Fruit fly (Drosophila melanogaster): ENCODE measurements around the gene GstD10.

The GstD10 gene

dm6 chr3R:12395880-12396279 lies 30.3 kb upstream of the GstD10 start, which contains the start of the genes CG10096 and CG10097:
TSS of gene CG10096 (minus strand) at chr3R:12395980.
TSS of gene CG10097 (minus strand) at chr3R:12395980.
- no peak for TF ChIP-seq CG8301 (tag; optimal IDR thresholded peaks at IDR 0.05)
- TF ChIP-seq CG8159 (tag; optimal IDR thresholded peaks at IDR 0.05) = no peak
- no peak for TF ChIP-seq EcR (GFP tag; optimal IDR thresholded peaks at IDR 0.05)
- no peak for TF ChIP-seq CG4496 (GFP tag; IDR thresholded peaks at IDR 0.05)
- no peak for TF ChIP-seq CG13204 (GFP tag; optimal IDR thresholded peaks at IDR 0.05)
- TF ChIP-seq fd96Ca (GFP tag; IDR thresholded peaks at IDR 0.05) = no peak
- TF ChIP-seq CG12605 (GFP tag; IDR thresholded peaks at IDR 0.05) = no peak
- no peak for TF ChIP-seq Snoo (tag; optimal IDR thresholded peaks at IDR 0.05)
- TF ChIP-seq CG14655 (GFP tag; optimal IDR thresholded peaks at IDR 0.05) = no peak
- no peak for TF ChIP-seq CG34367 (tag; optimal IDR thresholded peaks at IDR 0.05)
- no peak for TF ChIP-seq Ets98B (GFP tag; IDR thresholded peaks at IDR 0.05)
- TF ChIP-seq CG15710 (tag; optimal IDR thresholded peaks at IDR 0.05) = no peak
- no peak for TF ChIP-seq Pif1A (GFP tag; optimal IDR thresholded peaks at IDR 0.05)
- no peak for TF ChIP-seq CG32121 (GFP tag; IDR thresholded peaks at IDR 0.05)
- no peak for TF ChIP-seq Pif1B (GFP tag; optimal IDR thresholded peaks at IDR 0.05)
- TF ChIP-seq rn (GFP tag; IDR thresholded peaks at IDR 0.05) = no peak

dm6 chr3R:12386965-12387364 lies 21.4 kb upstream of the GstD10 start, which contains the start of gene CG33098:
TSS of gene CG33098 (plus strand) at chr3R:12387188.
- no peak for TF ChIP-seq Pif1A (GFP tag; optimal IDR thresholded peaks at IDR 0.05)
- TF ChIP-seq CG13204 (GFP tag; optimal IDR thresholded peaks at IDR 0.05) = no peak
- no peak for TF ChIP-seq Pif1B (GFP tag; optimal IDR thresholded peaks at IDR 0.05)
- TF ChIP-seq D1 (tag; optimal IDR thresholded peaks at IDR 0.05) = no peak

dm6 chr3R:12385949-12386348 lies 20.4 kb upstream of the GstD10 start, which contains the start of gene Sol1:
TSS of gene Sol1 (plus strand) at chr3R:12386249.
- TF ChIP-seq CG10348 (GFP tag; IDR thresholded peaks at IDR 0.05) (no peak), CG9948 (tag; optimal IDR thresholded peaks at IDR 0.05) (no peak), CG14655 (GFP tag; optimal IDR thresholded peaks at IDR 0.05) (no peak), CG13204 (GFP tag; optimal IDR thresholded peaks at IDR 0.05) (no peak), CG15710 (tag; optimal IDR thresholded peaks at IDR 0.05) (no peak), D1 (tag; optimal IDR thresholded peaks at IDR 0.05) (no peak), CG12605 (GFP tag; IDR thresholded peaks at IDR 0.05) (no peak), Ets98B (GFP tag; IDR thresholded peaks at IDR 0.05) (no peak), CG8159 (tag; optimal IDR thresholded peaks at IDR 0.05) (no peak), CG8301 (tag; optimal IDR thresholded peaks at IDR 0.05) (no peak), gl (tag; optimal IDR thresholded peaks at IDR 0.05) (no peak), CG17806 (tag; optimal IDR thresholded peaks at IDR 0.05) (no peak), rn (GFP tag; IDR thresholded peaks at IDR 0.05) (no peak), CG4496 (GFP tag; IDR thresholded peaks at IDR 0.05) (no peak), Pif1B (GFP tag; optimal IDR thresholded peaks at IDR 0.05) (no peak)

dm6 chr3R:12384274-12384673 lies 18.7 kb upstream of the GstD10 start:
- TF ChIP-seq Pif1A (GFP tag; optimal IDR thresholded peaks at IDR 0.05) (no peak), CG9948 (tag; optimal IDR thresholded peaks at IDR 0.05) (no peak), CG8159 (tag; optimal IDR thresholded peaks at IDR 0.05) (no peak), rn (GFP tag; IDR thresholded peaks at IDR 0.05) (no peak), CG8301 (tag; optimal IDR thresholded peaks at IDR 0.05) (no peak), CG4496 (GFP tag; IDR thresholded peaks at IDR 0.05) (peak; percentile 84), CG17806 (tag; optimal IDR thresholded peaks at IDR 0.05) (no peak), fd96Ca (GFP tag; IDR thresholded peaks at IDR 0.05) (no peak), CG10348 (GFP tag; IDR thresholded peaks at IDR 0.05) (no peak), Ets98B (GFP tag; IDR thresholded peaks at IDR 0.05) (peak; percentile 12; the same call in 1 of the 2 replicates), D1 (tag; optimal IDR thresholded peaks at IDR 0.05) (no peak), CG34367 (tag; optimal IDR thresholded peaks at IDR 0.05) (no peak), CG13204 (GFP tag; optimal IDR thresholded peaks at IDR 0.05) (no peak), Snoo (tag; optimal IDR thresholded peaks at IDR 0.05) (no peak), CG32121 (GFP tag; IDR thresholded peaks at IDR 0.05) (no peak)

- TF ChIP-seq D1 (tag; optimal IDR thresholded peaks at IDR 0.05) (peak; percentile 71), CG12605 (GFP tag; IDR thresholded peaks at IDR 0.05) (no peak)
Measured at dm6 chr3R:12383784-12384183, 18.2 kb upstream of the GstD10 start.

dm6 chr3R:12383036-12383435 lies 17.5 kb upstream of the GstD10 start, which contains the start of gene GstD11:
TSS of gene GstD11 (plus strand) at chr3R:12383336.
- TF ChIP-seq CG9948 (tag; optimal IDR thresholded peaks at IDR 0.05) = no peak
- TF ChIP-seq D1 (tag; optimal IDR thresholded peaks at IDR 0.05) = no peak
- no peak for TF ChIP-seq CG15710 (tag; optimal IDR thresholded peaks at IDR 0.05)
- TF ChIP-seq fd96Ca (GFP tag; IDR thresholded peaks at IDR 0.05) = no peak
- TF ChIP-seq CG4496 (GFP tag; IDR thresholded peaks at IDR 0.05) = no peak
- TF ChIP-seq Ets98B (GFP tag; IDR thresholded peaks at IDR 0.05) = no peak
- TF ChIP-seq gl (tag; optimal IDR thresholded peaks at IDR 0.05) = no peak
- TF ChIP-seq Snoo (tag; optimal IDR thresholded peaks at IDR 0.05) = no peak
- TF ChIP-seq CG14655 (GFP tag; optimal IDR thresholded peaks at IDR 0.05) = no peak
- no peak for TF ChIP-seq CG34367 (tag; optimal IDR thresholded peaks at IDR 0.05)
- TF ChIP-seq Pif1B (GFP tag; optimal IDR thresholded peaks at IDR 0.05) = no peak
- no peak for TF ChIP-seq rn (GFP tag; IDR thresholded peaks at IDR 0.05)

dm6 chr3R:12382563-12382962 lies 17.0 kb upstream of the GstD10 start, which contains the start of gene CG10035:
TSS of gene CG10035 (minus strand) at chr3R:12382691.
- TF ChIP-seq CG13204 (GFP tag; optimal IDR thresholded peaks at IDR 0.05) (no peak), D1 (tag; optimal IDR thresholded peaks at IDR 0.05) (no peak), CG14655 (GFP tag; optimal IDR thresholded peaks at IDR 0.05) (no peak), CG8159 (tag; optimal IDR thresholded peaks at IDR 0.05) (no peak), fd96Ca (GFP tag; IDR thresholded peaks at IDR 0.05) (no peak), rn (GFP tag; IDR thresholded peaks at IDR 0.05) (no peak), gl (tag; optimal IDR thresholded peaks at IDR 0.05) (no peak), CG15710 (tag; optimal IDR thresholded peaks at IDR 0.05) (no peak), Snoo (tag; optimal IDR thresholded peaks at IDR 0.05) (no peak), CG32121 (GFP tag; IDR thresholded peaks at IDR 0.05) (no peak), CG8301 (tag; optimal IDR thresholded peaks at IDR 0.05) (no peak), CG4496 (GFP tag; IDR thresholded peaks at IDR 0.05) (no peak), Pif1A (GFP tag; optimal IDR thresholded peaks at IDR 0.05) (no peak), CG9948 (tag; optimal IDR thresholded peaks at IDR 0.05) (no peak), CG17806 (tag; optimal IDR thresholded peaks at IDR 0.05) (no peak), EcR (GFP tag; optimal IDR thresholded peaks at IDR 0.05) (no peak), Ets98B (GFP tag; IDR thresholded peaks at IDR 0.05) (no peak), CG12605 (GFP tag; IDR thresholded peaks at IDR 0.05) (no peak), CG10348 (GFP tag; IDR thresholded peaks at IDR 0.05) (no peak)
